Fruit fly (Drosophila melanogaster): ENCODE results near the gene Deaf1.

The Deaf1 gene

dm6 chr3L:19790929-19791687 lies 26.9 kb upstream of the Deaf1 start (continued):
- TF ChIP-seq fd64A (GFP tag; optimal IDR thresholded peaks at IDR 0.05), result peak; percentile 55
- TF ChIP-seq H2.0 (GFP tag; IDR thresholded peaks at IDR 0.05), result no peak
- peak; percentile 68 for TF ChIP-seq CG13424 (tag; optimal IDR thresholded peaks at IDR 0.05)
- TF ChIP-seq lilli (GFP tag; optimal IDR thresholded peaks at IDR 0.05), result peak; percentile 77
- 0 out of 2 replicates have a peak, but pooled peaks have one; percentile 33 for TF ChIP-seq wdn (GFP tag; IDR thresholded peaks at IDR 0.05)
- peak; percentile 13 for TF ChIP-seq Hmx (GFP tag; optimal IDR thresholded peaks at IDR 0.05)
- TF ChIP-seq CG14710 (tag; optimal IDR thresholded peaks at IDR 0.05), result peak; percentile 62
- no peak for TF ChIP-seq CG14965 (GFP tag; optimal IDR thresholded peaks at IDR 0.05; ENCODE audit: borderline replicate concordance)
- peak; percentile 46 for TF ChIP-seq vfl (GFP tag; optimal IDR thresholded peaks at IDR 0.05)
- peak; percentile 42 for TF ChIP-seq slou (GFP tag; optimal IDR thresholded peaks at IDR 0.05)
- no peak for TF ChIP-seq CG8089 (GFP tag; optimal IDR thresholded peaks at IDR 0.05)
- no peak for TF ChIP-seq nom (GFP tag; optimal IDR thresholded peaks at IDR 0.05)
- no peak for TF ChIP-seq usp (GFP tag; optimal IDR thresholded peaks at IDR 0.05)
- TF ChIP-seq fd3F (GFP tag; optimal IDR thresholded peaks at IDR 0.05), result peak; percentile 49
- TF ChIP-seq bsh (GFP tag; optimal IDR thresholded peaks at IDR 0.05), result peak; percentile 38 to 48
- TF ChIP-seq lab (GFP tag; optimal IDR thresholded peaks at IDR 0.05), result peak; percentile 58
- TF ChIP-seq rib (GFP tag; IDR thresholded peaks at IDR 0.05), result peak; percentile 11
- TF ChIP-seq HHEX (GFP tag; optimal IDR thresholded peaks at IDR 0.05), result peak; percentile 59
- peak; percentile 85 for TF ChIP-seq Jarid2 (GFP tag; optimal IDR thresholded peaks at IDR 0.05)
- TF ChIP-seq CG15479 (GFP tag; optimal IDR thresholded peaks at IDR 0.05), result no peak
- TF ChIP-seq sqz (GFP tag; optimal IDR thresholded peaks at IDR 0.05), result no peak
- no peak for TF ChIP-seq dimm (GFP tag; IDR thresholded peaks at IDR 0.05)
- no peak for TF ChIP-seq CG11456 (GFP tag; IDR thresholded peaks at IDR 0.05)
- peak; percentile 38 for TF ChIP-seq E2f1 (GFP tag; IDR thresholded peaks at IDR 0.05)
- peak; percentile 52 to 68 for TF ChIP-seq chif (GFP tag; optimal IDR thresholded peaks at IDR 0.05)
- no peak for TF ChIP-seq tll (GFP tag; optimal IDR thresholded peaks at IDR 0.05)
- peak; percentile 66 for TF ChIP-seq tio (GFP tag; optimal IDR thresholded peaks at IDR 0.05)
- no peak for TF ChIP-seq bbx (GFP tag; IDR thresholded peaks at IDR 0.05; ENCODE audit: partially characterized antibody)
- peak; percentile 79 for TF ChIP-seq CG7839 (tag; optimal IDR thresholded peaks at IDR 0.05)
- TF ChIP-seq mld (GFP tag; IDR thresholded peaks at IDR 0.05; ENCODE audit: partially characterized antibody), result no peak
- no peak; the same call in 2 of the 3 replicates for TF ChIP-seq CG34224 (GFP tag; IDR thresholded peaks at IDR 0.05; ENCODE audit: partially characterized antibody)
- TF ChIP-seq CG33213 (GFP tag; optimal IDR thresholded peaks at IDR 0.05), result no peak
- TF ChIP-seq CG12071 (GFP tag; optimal IDR thresholded peaks at IDR 0.05), result no peak
- TF ChIP-seq psq (GFP tag; optimal IDR thresholded peaks at IDR 0.05), result peak; percentile 2
- peak; percentile 67 for TF ChIP-seq mam (GFP tag; optimal IDR thresholded peaks at IDR 0.05)
- no peak for TF ChIP-seq seq (GFP tag; IDR thresholded peaks at IDR 0.05)
- TF ChIP-seq CG10565 (GFP tag; optimal IDR thresholded peaks at IDR 0.05), result no peak
- TF ChIP-seq zen2 (GFP tag; IDR thresholded peaks at IDR 0.05; ENCODE audit: partially characterized antibody), result no peak; the same call in 2 of the 3 replicates
- no peak for TF ChIP-seq CG5180 (GFP tag; optimal IDR thresholded peaks at IDR 0.05)
- TF ChIP-seq Sox102F (GFP tag; optimal IDR thresholded peaks at IDR 0.05), result peak; percentile 47
- peak; percentile 56 for TF ChIP-seq CG2199 (GFP tag; IDR thresholded peaks at IDR 0.05)
- no peak for TF ChIP-seq Kr (GFP tag; optimal IDR thresholded peaks at IDR 0.05)
- peak; percentile 47; the same call in 1 of the 2 replicates for TF ChIP-seq ttk (GFP tag; IDR thresholded peaks at IDR 0.05)
- TF ChIP-seq CG6175 (GFP tag; IDR thresholded peaks at IDR 0.05), result no peak
- TF ChIP-seq lmd (GFP tag; IDR thresholded peaks at IDR 0.05), result peak; percentile 69
- peak; percentile 46; the same call in 1 of the 3 replicates for TF ChIP-seq CG6791 (GFP tag; IDR thresholded peaks at IDR 0.05; ENCODE audit: partially characterized antibody)
- no peak for TF ChIP-seq CG17186 (GFP tag; optimal IDR thresholded peaks at IDR 0.05)
- peak; percentile 37; the same call in 2 of the 3 replicates for TF ChIP-seq croc (GFP tag; conservative IDR thresholded peaks at IDR 0.05)

All from whole organism, embryonic.